Worm (Caenorhabditis elegans): ENCODE measurements around the gene ZK402.1.

ZK402.1 gene

DNA sequence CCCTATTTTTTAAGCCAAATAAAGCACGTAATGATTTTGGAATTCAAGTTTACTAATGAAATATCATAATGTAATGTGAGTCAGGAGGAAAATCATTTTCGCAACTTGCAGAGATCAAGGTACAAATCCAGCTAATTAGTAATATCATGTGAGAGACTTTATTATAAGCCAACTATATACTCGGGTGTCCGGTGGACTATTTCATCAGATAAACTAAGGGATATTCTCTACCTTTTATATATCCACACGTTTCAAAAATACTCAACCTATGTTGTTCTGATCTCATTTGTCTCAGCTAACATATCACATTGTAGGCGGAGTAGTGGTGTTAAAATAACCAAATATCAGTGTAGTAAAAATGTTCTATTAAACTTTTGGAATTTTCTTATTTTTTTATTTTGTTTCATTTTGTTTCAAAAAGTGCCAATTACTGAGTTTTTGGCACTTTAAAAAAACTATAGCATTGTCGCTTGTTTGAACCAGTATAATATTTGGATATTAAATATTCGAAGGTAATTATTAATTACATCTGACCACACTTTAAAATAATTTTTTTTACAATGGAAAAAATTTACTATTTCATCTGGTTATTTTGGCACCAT is 14.6 kb upstream of the ZK402.1 start (continued):
- no peak for TF ChIP-seq skn-1 (tag; optimal IDR thresholded peaks at IDR 0.05)
- peak; percentile 70 to 97 for TF ChIP-seq unc-62 (GFP tag; optimal IDR thresholded peaks at IDR 0.05 in 1 of 2)
- TF ChIP-seq unc-62 (tag; optimal IDR thresholded peaks at IDR 0.05), result peak; percentile 36
- peak; percentile 90 for TF ChIP-seq vab-7 (GFP tag; IDR thresholded peaks at IDR 0.05)
- TF ChIP-seq fkh-10 (GFP tag; optimal IDR thresholded peaks at IDR 0.05), result peak; percentile 77
- no peak for TF ChIP-seq zip-11 (GFP tag; IDR thresholded peaks at IDR 0.05)
- peak; percentile 87 for TF ChIP-seq mes-2 (tag; optimal IDR thresholded peaks at IDR 0.05; ENCODE audit: poor library complexity, severe bottlenecking)
- peak; percentile 79 to 98 for TF ChIP-seq daf-16 (GFP tag; optimal IDR thresholded peaks at IDR 0.05)
- TF ChIP-seq daf-16 (tag; optimal IDR thresholded peaks at IDR 0.05), result peak; percentile 82
- peak; percentile 64; the same call in 1 of the 2 replicates for TF ChIP-seq lin-1 (GFP tag; IDR thresholded peaks at IDR 0.05)
- peak; percentile 93 for TF ChIP-seq ztf-7 (tag; optimal IDR thresholded peaks at IDR 0.05)
- 0 out of 2 replicates have a peak, but pooled peaks have one; percentile 29 for TF ChIP-seq Y48G9A.11 (GFP tag; IDR thresholded peaks at IDR 0.05)
- peak; percentile 67 for TF ChIP-seq lir-3 (tag; optimal IDR thresholded peaks at IDR 0.05)
- TF ChIP-seq lin-15B (tag; optimal IDR thresholded peaks at IDR 0.05), result no peak
- TF ChIP-seq tra-1 (GFP tag; IDR thresholded peaks at IDR 0.05), result peak; percentile 86
- no peak for TF ChIP-seq R02D3.7 (tag; optimal IDR thresholded peaks at IDR 0.05)
- TF ChIP-seq mxl-2 (GFP tag; conservative IDR thresholded peaks at IDR 0.05), result no peak
- peak; percentile 93 for TF ChIP-seq nhr-48 (tag; optimal IDR thresholded peaks at IDR 0.05)
- peak; percentile 77 for TF ChIP-seq ceh-32 (tag; optimal IDR thresholded peaks at IDR 0.05; ENCODE audit: poor library complexity)
- TF ChIP-seq F44E2.7 (GFP tag; IDR thresholded peaks at IDR 0.05), result no peak
- no peak for TF ChIP-seq snpc-4 (tag; optimal IDR thresholded peaks at IDR 0.05)
- TF ChIP-seq T26A8.4 (GFP tag; IDR thresholded peaks at IDR 0.05), result peak; percentile 98
- TF ChIP-seq gei-8 (GFP tag; optimal IDR thresholded peaks at IDR 0.05), result no peak
- TF ChIP-seq dmd-9 (GFP tag; IDR thresholded peaks at IDR 0.05), result no peak
- TF ChIP-seq mdt-29 (GFP tag; IDR thresholded peaks at IDR 0.05), result no peak; the same call in 1 of the 2 replicates
- peak; percentile 65 for TF ChIP-seq zfp-2 (tag; optimal IDR thresholded peaks at IDR 0.05)
- no peak for TF ChIP-seq nhr-41 (GFP tag; IDR thresholded peaks at IDR 0.05)
- TF ChIP-seq zag-1 (tag; optimal IDR thresholded peaks at IDR 0.05), result peak; percentile 64
- TF ChIP-seq Y5F2A.4 (GFP tag; optimal IDR thresholded peaks at IDR 0.05), result peak; percentile 61
- no peak for TF ChIP-seq egl-27 (tag; optimal IDR thresholded peaks at IDR 0.05)

DNA sequence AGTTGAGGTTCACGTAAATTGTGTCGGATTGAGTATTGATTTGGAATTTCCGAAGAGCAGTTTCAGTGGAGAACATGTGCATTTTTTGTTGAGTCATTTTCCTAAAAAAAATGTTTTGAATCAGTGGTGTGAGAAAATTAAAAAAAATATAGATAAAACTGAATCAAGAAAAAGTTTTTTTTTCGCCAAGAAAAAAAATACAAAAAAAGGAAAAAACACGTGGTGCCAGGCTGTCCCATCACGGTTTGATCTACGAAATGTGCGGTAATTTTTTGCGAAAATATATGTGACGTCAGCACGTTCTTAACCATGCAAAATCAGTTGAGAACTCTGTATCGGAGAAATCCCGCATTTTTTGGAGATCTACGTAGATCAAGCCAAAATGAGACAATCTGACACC is 10.2 kb upstream of the ZK402.1 start, which contains the start of gene F56C3.9:
F56C3.9 (minus strand) TSS at position 101 of the 400 bp plus-strand sequence.
- TF ChIP-seq ctbp-1 (GFP tag; IDR thresholded peaks at IDR 0.05) (no peak), vab-7 (GFP tag; IDR thresholded peaks at IDR 0.05) (no peak), fkh-10 (GFP tag; optimal IDR thresholded peaks at IDR 0.05) (no peak), ceh-82 (tag; optimal IDR thresholded peaks at IDR 0.05) (no peak), gei-8 (GFP tag; optimal IDR thresholded peaks at IDR 0.05) (no peak), nhr-28 (tag; optimal IDR thresholded peaks at IDR 0.05) (no peak), nhr-25 (tag; optimal IDR thresholded peaks at IDR 0.05; ENCODE audit: borderline replicate concordance, insufficient read depth) (no peak), lin-13 (GFP tag; optimal IDR thresholded peaks at IDR 0.05) (no peak), pqm-1 (tag; optimal IDR thresholded peaks at IDR 0.05) (no peak), attf-4 (tag; optimal IDR thresholded peaks at IDR 0.05) (no peak), madf-5 (GFP tag; IDR thresholded peaks at IDR 0.05) (no peak), fos-1 (tag; optimal IDR thresholded peaks at IDR 0.05) (no peak), aha-1 (tag) (no peak), mxl-3 (GFP tag; optimal IDR thresholded peaks at IDR 0.05) (no peak), T20F7.1 (GFP tag; optimal IDR thresholded peaks at IDR 0.05) (no peak), zip-2 (tag; optimal IDR thresholded peaks at IDR 0.05) (no peak)

Data from whole organism, L4 larva.